Worm (Caenorhabditis elegans): ENCODE measurements around the gene C50D2.6.

Gene C50D2.6

DNA sequence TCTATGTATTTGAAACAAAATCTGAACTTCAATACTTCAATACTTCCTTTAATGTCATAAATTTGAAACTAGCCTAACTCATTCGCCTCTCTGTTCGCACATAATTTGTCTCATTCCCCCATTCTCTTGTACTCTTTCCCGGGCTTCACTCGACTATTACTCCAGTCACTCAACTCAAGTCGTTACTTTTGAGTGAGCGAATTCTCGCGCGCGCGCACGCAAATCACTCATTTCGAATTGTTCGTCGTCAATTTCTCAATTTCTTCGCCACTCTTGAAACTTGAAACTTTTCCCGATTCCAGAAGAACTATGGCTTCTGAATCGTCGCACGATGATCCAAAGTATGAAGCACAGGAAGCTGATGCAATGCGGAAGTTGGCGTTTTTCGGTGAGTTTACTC lies 20.0 kb downstream of the C50D2.6 start, which contains the start of gene col-68:
Gene col-68, plus strand, starts transcription at position 301 of the 400 bp plus-strand sequence.
- no peak for TF ChIP-seq ceh-31 (tag; optimal IDR thresholded peaks at IDR 0.05)
- TF ChIP-seq nhr-232 (tag; optimal IDR thresholded peaks at IDR 0.05), result no peak
- no peak for TF ChIP-seq T23F11.4 (GFP tag; optimal IDR thresholded peaks at IDR 0.05)
- no peak for TF ChIP-seq eyg-1 (tag; optimal IDR thresholded peaks at IDR 0.05)
- no peak for TF ChIP-seq ceh-24 (tag; optimal IDR thresholded peaks at IDR 0.05)
- no peak for TF ChIP-seq pqm-1 (tag; optimal IDR thresholded peaks at IDR 0.05)
- TF ChIP-seq ceh-9 (tag; optimal IDR thresholded peaks at IDR 0.05), result no peak
- TF ChIP-seq ceh-34 (tag; optimal IDR thresholded peaks at IDR 0.05), result no peak
- TF ChIP-seq pax-1 (tag; optimal IDR thresholded peaks at IDR 0.05), result no peak
- TF ChIP-seq ama-1 (optimal IDR thresholded peaks at IDR 0.05), result no peak

DNA sequence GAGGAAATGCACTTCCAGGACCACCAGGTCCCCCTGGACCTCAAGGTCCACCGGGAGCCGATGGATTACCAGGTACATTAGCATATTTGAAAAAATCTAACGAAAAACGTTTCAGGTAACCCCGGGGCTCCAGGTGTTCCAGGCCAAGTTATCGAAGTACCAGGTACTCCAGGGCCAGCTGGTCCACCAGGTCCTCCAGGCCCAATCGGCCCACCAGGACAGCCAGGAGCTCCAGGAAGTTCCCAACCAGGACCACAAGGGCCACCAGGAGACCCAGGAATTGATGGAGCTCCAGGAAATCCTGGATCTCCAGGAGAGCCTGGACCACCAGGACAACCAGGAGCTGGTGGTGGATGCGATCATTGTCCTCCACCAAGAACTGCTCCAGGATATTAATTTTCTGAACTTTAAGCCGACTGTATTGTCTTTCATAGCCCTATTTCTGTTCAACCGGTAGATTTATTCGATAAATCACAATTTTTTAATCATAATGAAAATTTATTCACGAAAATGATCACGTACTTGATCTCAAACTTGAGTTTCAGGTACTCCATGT lies 21.2 kb downstream of the C50D2.6 start:
- TF ChIP-seq elt-4 (tag; optimal IDR thresholded peaks at IDR 0.05), result no peak
- TF ChIP-seq nhr-232 (tag; optimal IDR thresholded peaks at IDR 0.05), result no peak

ce11 chrII:105889-106288 lies 21.7 kb downstream of the C50D2.6 start, which contains the start of gene txt-1:
TSS of gene txt-1 (plus strand) at chrII:106189.
- TF ChIP-seq ets-4 (tag; optimal IDR thresholded peaks at IDR 0.05), result no peak
- no peak for TF ChIP-seq Y22D7AL.16 (tag; optimal IDR thresholded peaks at IDR 0.05)
- TF ChIP-seq tbx-7 (tag; optimal IDR thresholded peaks at IDR 0.05), result no peak
- TF ChIP-seq sdc-2 (tag; optimal IDR thresholded peaks at IDR 0.05), result no peak
- TF ChIP-seq ttx-3 (tag; optimal IDR thresholded peaks at IDR 0.05), result no peak
- TF ChIP-seq pros-1 (tag; optimal IDR thresholded peaks at IDR 0.05), result no peak
- no peak for TF ChIP-seq eyg-1 (tag; optimal IDR thresholded peaks at IDR 0.05)
- no peak for TF ChIP-seq ahr-1 (tag; optimal IDR thresholded peaks at IDR 0.05)
- no peak for TF ChIP-seq unc-3 (GFP tag; conservative IDR thresholded peaks at IDR 0.05)
- TF ChIP-seq unc-3 (tag; optimal IDR thresholded peaks at IDR 0.05), result no peak
- TF ChIP-seq npax-4 (tag; optimal IDR thresholded peaks at IDR 0.05), result no peak
- TF ChIP-seq mec-3 (tag; optimal IDR thresholded peaks at IDR 0.05; ENCODE audit: borderline replicate concordance), result no peak
- TF ChIP-seq tbx-2 (tag; optimal IDR thresholded peaks at IDR 0.05), result no peak

ce11 chrII:107703-108102 lies 23.5 kb downstream of the C50D2.6 start:
- TF ChIP-seq unc-42 (tag; optimal IDR thresholded peaks at IDR 0.05) (peak; percentile 54), ceh-9 (tag; optimal IDR thresholded peaks at IDR 0.05) (no peak)

DNA sequence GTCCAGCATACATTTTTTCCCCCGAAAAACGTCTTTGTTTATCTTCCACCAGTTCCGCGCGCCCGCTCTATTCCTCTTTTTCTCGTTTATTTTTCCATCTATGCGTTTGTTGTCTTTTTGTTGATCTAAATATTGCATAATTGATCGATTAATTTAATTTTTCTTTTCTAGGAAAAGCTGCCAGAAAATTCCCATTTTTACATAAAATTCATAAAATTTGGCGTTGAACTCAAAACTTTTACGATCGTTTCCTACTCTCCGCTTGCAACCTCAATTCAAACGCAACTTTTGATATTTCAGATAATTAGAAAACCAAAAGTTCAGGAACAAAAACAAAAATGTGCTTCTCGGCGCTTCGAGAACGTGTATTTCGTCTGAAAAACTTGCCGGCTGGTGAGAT lies 24.6 kb downstream of the C50D2.6 start, which contains the start of gene C50D2.2:
Gene C50D2.2, plus strand, starts transcription at position 301 of the 400 bp plus-strand sequence.
- TF ChIP-seq hlh-15 (tag; optimal IDR thresholded peaks at IDR 0.05) (no peak), hlh-6 (tag; optimal IDR thresholded peaks at IDR 0.05) (no peak), ceh-31 (tag; optimal IDR thresholded peaks at IDR 0.05) (no peak), ref-2 (tag; optimal IDR thresholded peaks at IDR 0.05) (no peak), fax-1 (tag; optimal IDR thresholded peaks at IDR 0.05) (no peak), pat-9 (tag; optimal IDR thresholded peaks at IDR 0.05) (no peak), rnt-1 (tag; optimal IDR thresholded peaks at IDR 0.05) (no peak), C38D4.7 (GFP tag; optimal IDR thresholded peaks at IDR 0.05) (no peak), pha-4 (tag; optimal IDR thresholded peaks at IDR 0.05) (no peak), ets-4 (tag; optimal IDR thresholded peaks at IDR 0.05) (no peak), Y22D7AL.16 (tag; optimal IDR thresholded peaks at IDR 0.05) (no peak), ceh-19 (GFP tag; optimal IDR thresholded peaks at IDR 0.05) (no peak), npax-4 (tag; optimal IDR thresholded peaks at IDR 0.05) (no peak), tbx-7 (tag; optimal IDR thresholded peaks at IDR 0.05) (no peak), ceh-18 (tag; optimal IDR thresholded peaks at IDR 0.05) (no peak), ceh-48 (tag; optimal IDR thresholded peaks at IDR 0.05) (no peak), hlh-30 (tag; optimal IDR thresholded peaks at IDR 0.05; ENCODE audit: insufficient read depth) (no peak), dve-1 (tag; optimal IDR thresholded peaks at IDR 0.05) (no peak)

Data from whole organism, late embryonic.